Worm (Caenorhabditis elegans): ENCODE results near the gene gyf-1.

The gyf-1 gene

ce11 chrII:6698784-6699183, 14.7 kb downstream of the gyf-1 start, which contains the start of gene C18H9.1:
TSS of gene C18H9.1 (plus strand) at chrII:6699084.
- no peak for TF ChIP-seq fos-1 (tag; optimal IDR thresholded peaks at IDR 0.05)
- TF ChIP-seq lin-15B (tag; optimal IDR thresholded peaks at IDR 0.05) = no peak
- no peak for TF ChIP-seq egl-27 (tag; optimal IDR thresholded peaks at IDR 0.05)
- no peak for TF ChIP-seq elt-2 (tag; optimal IDR thresholded peaks at IDR 0.05)
- TF ChIP-seq nhr-67 (tag; optimal IDR thresholded peaks at IDR 0.05) = no peak
- TF ChIP-seq egl-5 (tag; optimal IDR thresholded peaks at IDR 0.05) = no peak
- TF ChIP-seq nhr-12 (tag; optimal IDR thresholded peaks at IDR 0.05) = no peak
- TF ChIP-seq lin-39 (tag; optimal IDR thresholded peaks at IDR 0.05) = no peak
- no peak for TF ChIP-seq R02D3.7 (tag; optimal IDR thresholded peaks at IDR 0.05)
- no peak for TF ChIP-seq nhr-76 (tag; optimal IDR thresholded peaks at IDR 0.05)
- no peak for TF ChIP-seq nhr-23 (tag; optimal IDR thresholded peaks at IDR 0.05)
- no peak for TF ChIP-seq ztf-11 (tag; optimal IDR thresholded peaks at IDR 0.05)
- TF ChIP-seq elt-3 (tag; optimal IDR thresholded peaks at IDR 0.05) = no peak

- TF ChIP-seq skn-1 (tag; optimal IDR thresholded peaks at IDR 0.05) (peak; percentile 77), jun-1 (tag; optimal IDR thresholded peaks at IDR 0.05) (peak; percentile 9), pqm-1 (tag; optimal IDR thresholded peaks at IDR 0.05) (peak; percentile 85), mml-1 (tag; optimal IDR thresholded peaks at IDR 0.05) (no peak), elt-2 (tag; optimal IDR thresholded peaks at IDR 0.05) (peak; percentile 93)
These were observed 17.5 kb downstream of the gyf-1 start, which contains the start of gene C18H9.6 for ce11 chrII:6701497-6701896. TSS of gene C18H9.6 (minus strand) at chrII:6701625.

- TF ChIP-seq nfya-1 (tag; optimal IDR thresholded peaks at IDR 0.05; ENCODE audit: insufficient read depth) (peak; percentile 0), pha-4 (tag; optimal IDR thresholded peaks at IDR 0.05) (no peak), unc-62 (GFP tag; optimal IDR thresholded peaks at IDR 0.05) (no peak), pqm-1 (tag; optimal IDR thresholded peaks at IDR 0.05) (no peak), unc-39 (tag; optimal IDR thresholded peaks at IDR 0.05) (no peak), lin-39 (tag; optimal IDR thresholded peaks at IDR 0.05) (peak; percentile 46), egl-5 (tag; optimal IDR thresholded peaks at IDR 0.05) (peak; percentile 32)
These were observed 21.7 kb downstream of the gyf-1 start, which contains the start of gene rpy-1 for ce11 chrII:6705593-6706228. TSS of gene rpy-1 (minus strand) at chrII:6705643.

ce11 chrII:6706552-6707091, 22.6 kb downstream of the gyf-1 start:
- no peak for TF ChIP-seq nfya-1 (tag; optimal IDR thresholded peaks at IDR 0.05; ENCODE audit: insufficient read depth)
- TF ChIP-seq nhr-11 (tag; optimal IDR thresholded peaks at IDR 0.05) = no peak
- TF ChIP-seq fkh-10 (GFP tag; optimal IDR thresholded peaks at IDR 0.05) = peak; percentile 44
- no peak for TF ChIP-seq lin-39 (tag; optimal IDR thresholded peaks at IDR 0.05)

- TF ChIP-seq lin-39 (tag; optimal IDR thresholded peaks at IDR 0.05) (peak; percentile 96), nfya-1 (tag; optimal IDR thresholded peaks at IDR 0.05; ENCODE audit: insufficient read depth) (peak; percentile 52), elt-1 (tag; optimal IDR thresholded peaks at IDR 0.05) (peak; percentile 0), unc-62 (GFP tag; optimal IDR thresholded peaks at IDR 0.05) (peak; percentile 27), ceh-28 (tag; optimal IDR thresholded peaks at IDR 0.05) (no peak)
These were observed 23.6 kb downstream of the gyf-1 start for ce11 chrII:6707496-6708260.

- TF ChIP-seq mml-1 (tag; optimal IDR thresholded peaks at IDR 0.05) (no peak), fos-1 (tag; optimal IDR thresholded peaks at IDR 0.05) (no peak), daf-12 (tag; optimal IDR thresholded peaks at IDR 0.05) (no peak), nfya-1 (tag; optimal IDR thresholded peaks at IDR 0.05; ENCODE audit: insufficient read depth) (peak; percentile 78), lin-39 (tag; optimal IDR thresholded peaks at IDR 0.05) (peak; percentile 65), hmg-11 (tag; optimal IDR thresholded peaks at IDR 0.05) (peak; percentile 37), nhr-11 (tag; optimal IDR thresholded peaks at IDR 0.05) (no peak), ztf-11 (tag; optimal IDR thresholded peaks at IDR 0.05) (no peak), egl-5 (tag; optimal IDR thresholded peaks at IDR 0.05) (peak; percentile 18), nhr-12 (tag; optimal IDR thresholded peaks at IDR 0.05) (no peak), jun-1 (tag; optimal IDR thresholded peaks at IDR 0.05) (no peak), ceh-9 (tag; optimal IDR thresholded peaks at IDR 0.05) (no peak), R02D3.7 (tag; optimal IDR thresholded peaks at IDR 0.05) (no peak), ztf-4 (tag; optimal IDR thresholded peaks at IDR 0.05) (no peak), zag-1 (tag; optimal IDR thresholded peaks at IDR 0.05) (no peak), nhr-77 (tag; optimal IDR thresholded peaks at IDR 0.05) (no peak), lin-15B (tag; optimal IDR thresholded peaks at IDR 0.05) (peak; percentile 21), unc-62 (GFP tag; optimal IDR thresholded peaks at IDR 0.05) (peak; percentile 15), nhr-23 (tag; optimal IDR thresholded peaks at IDR 0.05) (no peak), ceh-82 (tag; optimal IDR thresholded peaks at IDR 0.05) (no peak), pha-4 (tag; optimal IDR thresholded peaks at IDR 0.05) (no peak)
These were observed 24.9 kb downstream of the gyf-1 start for ce11 chrII:6708980-6709379.
